Comparison of ENCODE assay signal across 5 fruit fly cellular contexts in the genomic region with DNA sequence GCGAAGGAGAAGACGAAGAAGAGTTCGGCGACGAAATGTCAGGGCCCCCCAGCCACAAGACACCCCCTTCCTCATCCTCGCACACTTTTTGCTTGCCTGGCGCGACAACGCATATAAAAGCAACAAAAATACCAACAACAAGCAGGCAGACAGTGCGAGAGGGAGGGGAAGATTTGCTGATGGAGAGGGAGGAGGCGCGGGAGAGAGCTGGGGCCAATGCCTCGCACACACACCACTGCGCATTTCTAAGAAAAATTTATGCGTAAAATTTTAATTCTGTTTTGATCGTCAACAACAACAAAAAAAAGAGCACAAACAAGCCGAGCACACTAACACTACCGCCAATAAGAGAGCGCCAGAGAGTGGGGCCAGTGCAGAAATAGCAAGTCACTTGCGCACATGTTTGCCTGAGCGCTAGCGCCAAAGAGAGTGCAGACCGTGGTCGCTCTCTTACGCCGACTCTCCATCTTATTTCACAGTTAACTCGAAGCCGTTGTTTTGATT.
TF ChIP-seq lines count a peak whose summit lies in the region.

No protein-coding gene starts in this region.

TF ChIP-seq in whole organism, adult, 20 proteins besides CTCF, POLR2A, EP300 and RAD21 (continued from another document):
- TF ChIP-seq Hr96 (GFP tag; optimal IDR thresholded peaks at IDR 0.05; lab: Kevin White, UChicago), result peak; percentile 36
- peak; percentile 96 for TF ChIP-seq cic (GFP tag; optimal IDR thresholded peaks at IDR 0.05; lab: Kevin White, UChicago)

TF ChIP-seq in whole organism, embryonic, 481 proteins besides CTCF, POLR2A, EP300 and RAD21 (continued from another document and continues in another):
- no peak for TF ChIP-seq insv (GFP tag; optimal IDR thresholded peaks at IDR 0.05; lab: Kevin White, UChicago)
- no peak for TF ChIP-seq CG18619 (GFP tag; optimal IDR thresholded peaks at IDR 0.05; lab: Kevin White, UChicago)
- no peak for TF ChIP-seq H2.0 (GFP tag; IDR thresholded peaks at IDR 0.05; lab: Robert Waterston, UW)
- no peak for TF ChIP-seq ato (GFP tag; IDR thresholded peaks at IDR 0.05; lab: Robert Waterston, UW; ENCODE audit: partially characterized antibody)
- TF ChIP-seq maf-S (GFP tag; optimal IDR thresholded peaks at IDR 0.05; lab: Kevin White, UChicago), result peak; percentile 3
- TF ChIP-seq chm (GFP tag; IDR thresholded peaks at IDR 0.05; lab: Robert Waterston, UW), result peak; percentile 55; the same call in 1 of the 2 replicates
- no peak for TF ChIP-seq BEAF-32 (GFP tag; optimal IDR thresholded peaks at IDR 0.05; lab: Kevin White, UChicago)
- peak; percentile 74 for TF ChIP-seq CG13894 (tag; optimal IDR thresholded peaks at IDR 0.05; lab: Kevin White, UChicago)
- peak; percentile 96 for TF ChIP-seq CG10543 (GFP tag; optimal IDR thresholded peaks at IDR 0.05; lab: Kevin White, UChicago)
- TF ChIP-seq CG18262 (tag; optimal IDR thresholded peaks at IDR 0.05; lab: Kevin White, UChicago), result no peak
- no peak for TF ChIP-seq CG13424 (tag; optimal IDR thresholded peaks at IDR 0.05; lab: Kevin White, UChicago)
- TF ChIP-seq Tbp (GFP tag; optimal IDR thresholded peaks at IDR 0.05; lab: Kevin White, UChicago), result no peak
- peak; percentile 1 for TF ChIP-seq CG8388 (GFP tag; optimal IDR thresholded peaks at IDR 0.05; lab: Kevin White, UChicago)
- TF ChIP-seq Sry-β (GFP tag; optimal IDR thresholded peaks at IDR 0.05; lab: Kevin White, UChicago), result peak; percentile 17
- peak; percentile 38 for TF ChIP-seq gcm (GFP tag; optimal IDR thresholded peaks at IDR 0.05; lab: Kevin White, UChicago)
- peak; percentile 15 for TF ChIP-seq dmrt99B (tag; optimal IDR thresholded peaks at IDR 0.05; lab: Kevin White, UChicago)
- no peak for TF ChIP-seq dati (GFP tag; IDR thresholded peaks at IDR 0.05; lab: Robert Waterston, UW)
- no peak for TF ChIP-seq br (optimal IDR thresholded peaks at IDR 0.05; lab: Kevin White, UChicago)
- no peak for TF ChIP-seq CG7372 (GFP tag; IDR thresholded peaks at IDR 0.05; lab: Robert Waterston, UW)
- peak; percentile 96 for TF ChIP-seq rib (GFP tag; IDR thresholded peaks at IDR 0.05; lab: Robert Waterston, UW)
- TF ChIP-seq chinmo (GFP tag; IDR thresholded peaks at IDR 0.05; lab: Robert Waterston, UW; ENCODE audit: partially characterized antibody), result peak; percentile 100
- peak; percentile 41 for TF ChIP-seq dm (GFP tag; optimal IDR thresholded peaks at IDR 0.05; lab: Kevin White, UChicago)
- TF ChIP-seq Lhr (GFP tag; optimal IDR thresholded peaks at IDR 0.05; lab: Kevin White, UChicago), result no peak
- no peak for TF ChIP-seq CG17186 (GFP tag; optimal IDR thresholded peaks at IDR 0.05; lab: Kevin White, UChicago)
- TF ChIP-seq Dll (GFP tag; IDR thresholded peaks at IDR 0.05; lab: Robert Waterston, UW; ENCODE audit: partially characterized antibody), result no peak; the same call in 3 of the 4 replicates
- TF ChIP-seq CG16813 (GFP tag; IDR thresholded peaks at IDR 0.05; lab: Robert Waterston, UW; ENCODE audit: partially characterized antibody), result 0 out of 3 replicates have a peak, but pooled peaks have one; percentile 15
- no peak for TF ChIP-seq sisA (GFP tag; IDR thresholded peaks at IDR 0.05; lab: Robert Waterston, UW)
- TF ChIP-seq CG11695 (GFP tag; IDR thresholded peaks at IDR 0.05; lab: Robert Waterston, UW), result peak; percentile 38; the same call in 1 of the 3 replicates
- no peak for TF ChIP-seq zen (tag; optimal IDR thresholded peaks at IDR 0.05; lab: Kevin White, UChicago)

TF ChIP-seq in whole organism, prepupa, 60 proteins besides CTCF, POLR2A, EP300 and RAD21 (continued from another document and continues in another):
- TF ChIP-seq ss (GFP tag; optimal IDR thresholded peaks at IDR 0.05; lab: Kevin White, UChicago) (peak; percentile 79 to 85), Ets96B (tag; optimal IDR thresholded peaks at IDR 0.05; lab: Kevin White, UChicago) (peak; percentile 59), CG9139 (GFP tag; optimal IDR thresholded peaks at IDR 0.05; lab: Kevin White, UChicago) (peak; percentile 68), CG10631 (GFP tag; optimal IDR thresholded peaks at IDR 0.05; lab: Kevin White, UChicago) (no peak), CG8632 (GFP tag; optimal IDR thresholded peaks at IDR 0.05; lab: Kevin White, UChicago) (no peak), CG32006 (GFP tag; optimal IDR thresholded peaks at IDR 0.05; lab: Kevin White, UChicago) (peak; percentile 50), CG7368 (GFP tag; optimal IDR thresholded peaks at IDR 0.05; lab: Kevin White, UChicago) (peak; percentile 38), pdm3 (GFP tag; optimal IDR thresholded peaks at IDR 0.05; lab: Kevin White, UChicago) (no peak), CG11762 (GFP tag; optimal IDR thresholded peaks at IDR 0.05; lab: Kevin White, UChicago; ENCODE audit: insufficient read depth) (no peak), CG8119 (GFP tag; IDR thresholded peaks at IDR 0.05; lab: Robert Waterston, UW) (peak; percentile 68), Sox14 (GFP tag; optimal IDR thresholded peaks at IDR 0.05; lab: Kevin White, UChicago) (peak; percentile 78), fd85E (GFP tag; optimal IDR thresholded peaks at IDR 0.05; lab: Kevin White, UChicago) (peak; percentile 11), salr (GFP tag; optimal IDR thresholded peaks at IDR 0.05; lab: Kevin White, UChicago) (peak; percentile 29 to 31), vri (GFP tag; optimal IDR thresholded peaks at IDR 0.05; lab: Kevin White, UChicago) (peak; percentile 90), Eip93F (GFP tag; optimal IDR thresholded peaks at IDR 0.05; lab: Kevin White, UChicago) (no peak), CG3919 (GFP tag; optimal IDR thresholded peaks at IDR 0.05; lab: Kevin White, UChicago) (peak; percentile 54), Smox (GFP tag; optimal IDR thresholded peaks at IDR 0.05; lab: Kevin White, UChicago) (no peak), cyc (GFP tag; optimal IDR thresholded peaks at IDR 0.05; lab: Kevin White, UChicago) (no peak), fd59A (GFP tag; optimal IDR thresholded peaks at IDR 0.05; lab: Kevin White, UChicago) (peak; percentile 44), CG6808 (GFP tag; optimal IDR thresholded peaks at IDR 0.05; lab: Kevin White, UChicago) (peak; percentile 77), CG34406 (GFP tag; optimal IDR thresholded peaks at IDR 0.05; lab: Kevin White, UChicago) (peak; percentile 14), Eip75B (GFP tag; optimal IDR thresholded peaks at IDR 0.05; lab: Kevin White, UChicago) (peak; percentile 23), CG16779 (tag; optimal IDR thresholded peaks at IDR 0.05; lab: Kevin White, UChicago) (peak; percentile 68), CG11294 (GFP tag; IDR thresholded peaks at IDR 0.05; lab: Robert Waterston, UW) (peak; percentile 67; the same call in 1 of the 2 replicates), topi (GFP tag; optimal IDR thresholded peaks at IDR 0.05; lab: Kevin White, UChicago) (no peak), CG6792 (GFP tag; optimal IDR thresholded peaks at IDR 0.05; lab: Kevin White, UChicago) (no peak), lz (GFP tag; optimal IDR thresholded peaks at IDR 0.05; lab: Kevin White, UChicago) (no peak), CG10669 (GFP tag; optimal IDR thresholded peaks at IDR 0.05; lab: Kevin White, UChicago) (peak; percentile 26), OdsH (GFP tag; optimal IDR thresholded peaks at IDR 0.05; lab: Kevin White, UChicago) (no peak), dsx (GFP tag; optimal IDR thresholded peaks at IDR 0.05; lab: Kevin White, UChicago; ENCODE audit: poor library complexity, severe bottlenecking) (peak; percentile 82), Eip78C (GFP tag; lab: Kevin White, UChicago) (peak; percentile 72), CG6276 (GFP tag; optimal IDR thresholded peaks at IDR 0.05; lab: Kevin White, UChicago) (peak; percentile 71)

TF ChIP-seq in whole organism, pupa, 21 proteins besides CTCF, POLR2A, EP300 and RAD21 (continued from another document):
- TF ChIP-seq CG8159 (tag; optimal IDR thresholded peaks at IDR 0.05; lab: Kevin White, UChicago) (peak; percentile 39), CG8301 (tag; optimal IDR thresholded peaks at IDR 0.05; lab: Kevin White, UChicago) (peak; percentile 63), Pif1B (GFP tag; optimal IDR thresholded peaks at IDR 0.05; lab: Kevin White, UChicago) (no peak), Snoo (tag; optimal IDR thresholded peaks at IDR 0.05; lab: Kevin White, UChicago) (peak; percentile 79)
TF ChIP-seq in whole organism, pupa: peak in this region for 20.

TF ChIP-seq in whole organism, wandering third instar larva, 38 proteins besides CTCF, POLR2A, EP300 and RAD21 (continued from another document):
- TF ChIP-seq Abd-B (GFP tag; optimal IDR thresholded peaks at IDR 0.05; lab: Kevin White, UChicago), result no peak
- peak; percentile 74 for TF ChIP-seq CrebA (GFP tag; optimal IDR thresholded peaks at IDR 0.05; lab: Kevin White, UChicago; ENCODE audit: borderline replicate concordance)
- peak; percentile 59 for TF ChIP-seq rgr (GFP tag; optimal IDR thresholded peaks at IDR 0.05; lab: Kevin White, UChicago)
- no peak for TF ChIP-seq OdsH (GFP tag; optimal IDR thresholded peaks at IDR 0.05; lab: Kevin White, UChicago)
- no peak for TF ChIP-seq dsf (GFP tag; optimal IDR thresholded peaks at IDR 0.05; lab: Kevin White, UChicago; ENCODE audit: borderline replicate concordance)
- peak; percentile 78 for TF ChIP-seq br (GFP tag; optimal IDR thresholded peaks at IDR 0.05; lab: Kevin White, UChicago)
- peak; percentile 63 for TF ChIP-seq Hr83 (GFP tag; optimal IDR thresholded peaks at IDR 0.05; lab: Kevin White, UChicago; ENCODE audit: poor library complexity, severe bottlenecking)
- TF ChIP-seq Vsx2 (GFP tag; optimal IDR thresholded peaks at IDR 0.05; lab: Kevin White, UChicago; ENCODE audit: partially characterized antibody), result peak; percentile 61
- peak; percentile 61 for TF ChIP-seq HLH106 (tag; optimal IDR thresholded peaks at IDR 0.05; lab: Kevin White, UChicago)
